Worm (Caenorhabditis elegans) whole organism, L4/young adult: ENCODE data around the gene F46F5.8.

Experiments used
- W03F9.2 ChIP-seq: fragments of 150-350 bp; optimal IDR thresholded peaks from 2 replicates; lab custom pipeline; 2014; ENCODE audit warnings: missing biosample characterization, missing genetic modification characterization
- dao-5 ChIP-seq: sonication (generic microtip); optimal IDR thresholded peaks from 2 replicates; lab custom pipeline; 2016; ENCODE audit warnings: missing genotype, missing genetic modification characterization, moderate library complexity, missing compliant biosample characterization
- him-1 ChIP-seq: sonication (generic microtip); optimal IDR thresholded peaks from 2 replicates; lab custom pipeline; 2016; ENCODE audit warnings: missing genotype, missing genetic modification reagents, missing genetic modification characterization, missing compliant biosample characterization

DNA sequence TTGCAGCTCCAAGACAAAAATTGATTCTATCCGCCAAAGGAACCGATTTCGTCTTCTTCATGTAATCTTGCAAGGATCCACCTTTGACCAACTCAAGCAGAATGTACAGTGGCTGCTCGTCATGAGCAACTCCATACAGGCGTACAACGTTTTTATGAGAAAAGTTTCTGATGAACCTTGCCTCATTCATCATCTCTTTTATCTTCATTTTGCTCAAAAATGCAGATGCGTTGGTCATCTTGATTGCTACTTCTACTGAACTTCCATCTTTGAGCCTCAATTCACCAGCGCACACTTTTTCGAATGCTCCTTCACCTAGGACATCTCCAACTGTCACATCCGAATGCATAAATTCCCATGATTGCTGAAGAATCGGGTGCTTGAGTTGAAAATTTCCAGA lies 24.5 kb downstream of the F46F5.8 start:
- TF ChIP-seq him-1 (no peak), W03F9.2 (no peak), dao-5 (tag; lab: Kevin White, UChicago) (no peak)
